Worm (Caenorhabditis elegans) whole organism, L4 larva: ENCODE results near the gene pro-3.

Experiments used
- R02D3.7 ChIP-seq: fragments of 150-350 bp; sonication (generic microtip); optimal IDR thresholded peaks from 3 replicates; lab custom pipeline; 2014; ENCODE audit warnings: missing biosample characterization, missing genetic modification characterization
- T20F7.1 ChIP-seq: fragments of 200-800 bp; sonication (Bioruptor generic); optimal IDR thresholded peaks from 2 replicates; lab custom pipeline; 2018; ENCODE audit warnings: mild to moderate bottlenecking, missing genetic modification characterization, missing compliant biosample characterization
- aly-2 ChIP-seq: sonication (generic microtip); optimal IDR thresholded peaks from 2 replicates; lab custom pipeline; 2018; ENCODE audit warnings: missing biosample characterization, missing genetic modification characterization
- ama-1 ChIP-seq: fragments of 150-350 bp; optimal IDR thresholded peaks from 2 replicates; lab custom pipeline; 2014; ENCODE audit warnings: inconsistent platforms, mixed read lengths
- ces-1 ChIP-seq: fragments of 150-350 bp; sonication (generic microtip); optimal IDR thresholded peaks from 4 replicates; lab custom pipeline; 2014; ENCODE audit warnings: missing biosample characterization, missing genetic modification reagents, missing genetic modification characterization
- dpl-1 ChIP-seq: fragments of 150-350 bp; optimal IDR thresholded peaks from 2 replicates; lab custom pipeline; 2014; ENCODE audit warnings: missing biosample characterization, missing genetic modification reagents, missing genetic modification characterization
- dve-1 ChIP-seq: sonication (generic microtip); optimal IDR thresholded peaks from 2 replicates; lab custom pipeline; 2017; ENCODE audit warnings: antibody characterized with exemption, mild to moderate bottlenecking, missing genetic modification characterization, missing compliant biosample characterization; ENCODE audit not compliant: insufficient read depth
- fkh-10 ChIP-seq: fragments of 150-350 bp; optimal IDR thresholded peaks from 2 replicates; lab custom pipeline; 2014; ENCODE audit warnings: missing biosample characterization, missing genetic modification reagents, missing genetic modification characterization
- hlh-11 ChIP-seq: fragments of 200-800 bp; sonication (Bioruptor generic); optimal IDR thresholded peaks from 2 replicates; lab custom pipeline; 2018; ENCODE audit warnings: mild to moderate bottlenecking, missing genetic modification characterization, missing compliant biosample characterization
- hlh-30 ChIP-seq: sonication (generic microtip); optimal IDR thresholded peaks from 2 replicates; lab custom pipeline; 2017; ENCODE audit warnings: antibody characterized with exemption, mild to moderate bottlenecking, missing genetic modification characterization, missing compliant biosample characterization; ENCODE audit not compliant: insufficient read depth
- lin-13 ChIP-seq: fragments of 150-350 bp; optimal IDR thresholded peaks from 2 replicates; lab custom pipeline; 2014; ENCODE audit warnings: missing biosample characterization, missing genetic modification reagents, missing genetic modification characterization
- lin-15B ChIP-seq: fragments of 150-350 bp; sonication (generic microtip); optimal IDR thresholded peaks from 3 replicates; lab custom pipeline; 2014; ENCODE audit warnings: missing biosample characterization, missing genetic modification characterization
- skn-1 ChIP-seq: fragments of 150-350 bp; optimal IDR thresholded peaks from 2 replicates; lab custom pipeline; 2014; ENCODE audit warnings: missing biosample characterization, missing genetic modification characterization
- snpc-4 ChIP-seq: fragments of 150-350 bp; optimal IDR thresholded peaks from 2 replicates; lab custom pipeline; 2014; ENCODE audit warnings: missing biosample characterization, missing genetic modification characterization

ce11 chrV:19083789-19084188 lies 34.4 kb downstream of the pro-3 start:
- TF ChIP-seq snpc-4 (tag; lab: Kevin White, UChicago) (no peak), skn-1 (tag; lab: Kevin White, UChicago) (no peak), lin-13 (GFP tag; lab: Kevin White, UChicago) (no peak), R02D3.7 (tag; lab: Kevin White, UChicago) (no peak), hlh-11 (tag; lab: Kevin White, UChicago) (peak; percentile 20), lin-15B (no peak), ama-1 (lab: Kevin White, UChicago) (no peak), ces-1 (GFP tag; lab: Kevin White, UChicago) (no peak), aly-2 (tag; lab: Kevin White, UChicago) (no peak), T20F7.1 (peak; percentile 34), dpl-1 (GFP tag; lab: Kevin White, UChicago) (no peak), fkh-10 (no peak), hlh-30 (peak; percentile 35), dve-1 (tag; lab: Kevin White, UChicago) (no peak)
